Fruit fly (Drosophila melanogaster) whole organism, adult: Measurements from ENCODE around the gene Ran-like.

Source experiments
- CG11617 ChIP-seq: fragments of 200-800 bp; sonication (Bioruptor generic); optimal IDR thresholded peaks from 2 replicates; lab custom pipeline; 2017; ENCODE audit warnings: mild to moderate bottlenecking, missing biosample characterization, missing genetic modification reagents, missing genetic modification characterization
- CG12768 ChIP-seq: fragments of 200-800 bp; sonication (Bioruptor generic); optimal IDR thresholded peaks from 2 replicates; lab custom pipeline; 2017; ENCODE audit warnings: missing biosample characterization, missing genetic modification characterization, mild to moderate bottlenecking, moderate library complexity, missing genetic modification reagents
- CG7045 ChIP-seq: fragments of 200-800 bp; sonication (Bioruptor generic); optimal IDR thresholded peaks from 2 replicates; lab custom pipeline; 2017; ENCODE audit warnings: missing biosample characterization, mild to moderate bottlenecking, missing genetic modification characterization
- Crg-1 ChIP-seq: fragments of 200-800 bp; sonication (Bioruptor generic); optimal IDR thresholded peaks from 2 replicates; lab custom pipeline; 2016; ENCODE audit warnings: missing biosample characterization, missing genetic modification characterization
- Mnt ChIP-seq: fragments of 200-800 bp; sonication (Bioruptor generic); optimal IDR thresholded peaks from 2 replicates; lab custom pipeline; 2016; ENCODE audit warnings: missing biosample characterization, mild to moderate bottlenecking, missing genetic modification characterization
- bab1 ChIP-seq: fragments of 200-800 bp; sonication (Bioruptor generic); optimal IDR thresholded peaks from 3 replicates; lab custom pipeline; 2019; ENCODE audit warnings: missing biosample characterization, mild to moderate bottlenecking, missing genetic modification characterization, moderate library complexity
- cic ChIP-seq: fragments of 200-800 bp; sonication (Bioruptor generic); optimal IDR thresholded peaks from 2 replicates; lab custom pipeline; 2017; ENCODE audit warnings: missing biosample characterization, mild to moderate bottlenecking, missing genetic modification characterization, moderate library complexity
- cnc ChIP-seq, 2 experiments: fragments of >200 bp; optimal IDR thresholded peaks; 2 replicates each; lab custom pipeline; 2017
- kay ChIP-seq: fragments of 200-800 bp; sonication (Bioruptor generic); peaks from one replicate; lab custom pipeline; 2016; ENCODE audit warnings: missing biosample characterization, missing genetic modification characterization, borderline replicate concordance
- pad ChIP-seq: fragments of 200-800 bp; sonication (Bioruptor generic); optimal IDR thresholded peaks from 3 replicates; lab custom pipeline; 2017; ENCODE audit warnings: missing biosample characterization, missing genetic modification characterization, mild to moderate bottlenecking, moderate library complexity, missing genetic modification reagents
- toe ChIP-seq: fragments of 200-800 bp; sonication (Bioruptor generic); optimal IDR thresholded peaks from 2 replicates; lab custom pipeline; 2016; ENCODE audit warnings: missing biosample characterization, missing genetic modification characterization

DNA sequence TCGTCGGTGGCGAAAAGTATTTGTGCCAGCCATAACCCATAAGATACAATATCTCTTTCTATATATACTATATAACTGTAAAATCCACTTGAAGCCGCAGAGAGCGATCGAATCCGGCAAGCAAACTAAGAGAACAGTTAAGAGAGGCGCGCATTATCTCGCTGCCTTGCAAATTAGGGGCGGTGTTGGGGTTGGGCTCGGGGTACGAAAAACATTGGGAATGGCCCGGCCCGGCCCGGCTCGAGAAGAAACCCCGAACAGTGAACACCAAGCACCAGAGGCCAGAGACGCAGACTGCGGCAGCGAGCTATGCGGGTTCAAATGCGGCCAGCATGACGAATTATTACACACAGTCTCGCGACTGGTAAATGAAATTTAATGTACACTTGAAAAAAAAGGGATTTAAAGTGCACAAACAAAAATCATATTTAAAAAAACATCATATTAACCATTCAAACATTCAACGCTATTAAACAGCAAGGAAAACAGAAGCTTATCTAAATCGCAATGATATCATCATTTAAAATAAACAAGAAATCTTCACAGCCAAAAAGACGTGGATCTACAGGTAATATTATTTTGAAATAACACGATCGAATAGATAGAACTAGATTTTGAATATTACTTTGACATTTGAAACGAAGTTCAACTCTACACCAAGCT, 47.3 kb upstream of the Ran-like start:
- TF ChIP-seq CG12768 (GFP tag; lab: Kevin White, UChicago): peak; percentile 82
- TF ChIP-seq kay (GFP tag; lab: Kevin White, UChicago): peak; percentile 83
- TF ChIP-seq bab1 (GFP tag; lab: Kevin White, UChicago): no peak
- no peak for TF ChIP-seq CG7045 (GFP tag; lab: Kevin White, UChicago)
- no peak for TF ChIP-seq cic (GFP tag; lab: Kevin White, UChicago)
- TF ChIP-seq pad: no peak
- TF ChIP-seq Crg-1 (GFP tag; lab: Kevin White, UChicago): no peak
- TF ChIP-seq CG11617: no peak
- TF ChIP-seq Mnt (GFP tag; lab: Kevin White, UChicago): no peak
- no peak for TF ChIP-seq cnc (optimal IDR thresholded peaks at IDR 0.05; lab: Kevin White, UChicago)
- TF ChIP-seq toe: peak; percentile 5
